Fruit fly (Drosophila melanogaster): ENCODE results near the gene CG11970.

DNA sequence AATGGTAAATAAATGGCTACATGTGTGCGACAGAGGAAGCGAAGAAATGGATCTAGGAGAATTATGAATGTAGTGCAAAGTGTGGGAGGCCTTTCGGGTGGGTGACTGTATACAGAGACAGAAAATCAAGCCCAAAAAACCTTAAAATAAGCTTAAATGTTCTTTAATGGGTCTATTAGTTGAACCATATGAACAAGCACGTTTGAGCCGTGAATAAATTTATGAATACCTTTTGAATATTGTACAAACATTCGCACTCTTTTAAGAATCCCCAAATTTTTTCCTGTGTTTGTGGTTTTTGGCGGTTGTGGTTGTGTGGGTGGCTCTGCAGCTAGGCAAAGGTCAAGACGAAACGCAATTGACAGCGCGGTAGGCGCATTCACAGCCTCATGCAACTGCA, 17.9 kb upstream of the CG11970 start:
- no peak for TF ChIP-seq CG12768 (GFP tag; optimal IDR thresholded peaks at IDR 0.05)
- TF ChIP-seq Crg-1 (GFP tag; optimal IDR thresholded peaks at IDR 0.05) = no peak
- no peak for TF ChIP-seq Hr96 (GFP tag; optimal IDR thresholded peaks at IDR 0.05)
- no peak for TF ChIP-seq CG5204 (GFP tag; optimal IDR thresholded peaks at IDR 0.05)
- no peak for TF ChIP-seq pad (GFP tag; optimal IDR thresholded peaks at IDR 0.05)
